Fruit fly (Drosophila melanogaster) Kc167 (cell line): ENCODE results near the gene CG12056.

Source experiments
- Myc ChIP-seq: fragments of >200 bp; optimal IDR thresholded peaks from 2 replicates; lab custom pipeline; 2017; ENCODE audit warnings: missing external identifiers
- Sin3A ChIP-seq: fragments of >200 bp; optimal IDR thresholded peaks from 2 replicates; lab custom pipeline; 2018; ENCODE audit warnings: missing external identifiers
- h ChIP-seq: fragments of >200 bp; optimal IDR thresholded peaks from 3 replicates; lab custom pipeline; 2018; ENCODE audit warnings: missing external identifiers
- insv ChIP-seq: fragments of >200 bp; optimal IDR thresholded peaks from 3 replicates; lab custom pipeline; 2018; ENCODE audit warnings: missing external identifiers
- psq ChIP-seq: fragments of >200 bp; optimal IDR thresholded peaks from 2 replicates; lab custom pipeline; 2017; ENCODE audit warnings: missing external identifiers
- ttk ChIP-seq: sonication (Bioruptor generic); optimal IDR thresholded peaks from 2 replicates; lab custom pipeline; 2017; ENCODE audit warnings: missing external identifiers

CG12056 gene

dm6 chrX:9163645-9164509 lies 28.6 kb upstream of the CG12056 start:
- TF ChIP-seq h (lab: Kevin White, UChicago) (no peak), Myc (lab: Kevin White, UChicago) (no peak), insv (lab: Kevin White, UChicago) (no peak), ttk (lab: Kevin White, UChicago) (no peak), psq (lab: Kevin White, UChicago) (no peak), Sin3A (lab: Kevin White, UChicago) (no peak)

- TF ChIP-seq insv (lab: Kevin White, UChicago) (no peak), h (lab: Kevin White, UChicago) (no peak), psq (lab: Kevin White, UChicago) (no peak), ttk (lab: Kevin White, UChicago) (no peak), Myc (lab: Kevin White, UChicago) (no peak), Sin3A (lab: Kevin White, UChicago) (no peak)
Measured at dm6 chrX:9164510-9165506, 27.7 kb upstream of the CG12056 start.

dm6 chrX:9168273-9168672 lies 24.2 kb upstream of the CG12056 start:
- no peak for TF ChIP-seq ttk (lab: Kevin White, UChicago)
- TF ChIP-seq psq (lab: Kevin White, UChicago) = no peak
- no peak for TF ChIP-seq Sin3A (lab: Kevin White, UChicago)
- no peak for TF ChIP-seq Myc (lab: Kevin White, UChicago)
- no peak for TF ChIP-seq insv (lab: Kevin White, UChicago)
- TF ChIP-seq h (lab: Kevin White, UChicago) = no peak

dm6 chrX:9187429-9187828 lies 5.0 kb upstream of the CG12056 start:
- TF ChIP-seq psq (lab: Kevin White, UChicago) (no peak), Myc (lab: Kevin White, UChicago) (no peak), h (lab: Kevin White, UChicago) (no peak), insv (lab: Kevin White, UChicago) (no peak), Sin3A (lab: Kevin White, UChicago) (no peak), ttk (lab: Kevin White, UChicago) (no peak)

dm6 chrX:9190555-9191184 lies 1.8 kb upstream of the CG12056 start, which contains the start of gene CG12115:
Gene CG12115 (minus strand): TSS chrX:9190605.
- no peak for TF ChIP-seq Sin3A (lab: Kevin White, UChicago)
- TF ChIP-seq insv (lab: Kevin White, UChicago) = no peak
- TF ChIP-seq psq (lab: Kevin White, UChicago) = no peak
- no peak for TF ChIP-seq h (lab: Kevin White, UChicago)
- TF ChIP-seq Myc (lab: Kevin White, UChicago) = no peak
- TF ChIP-seq ttk (lab: Kevin White, UChicago) = no peak

- TF ChIP-seq Sin3A (lab: Kevin White, UChicago) = no peak
- TF ChIP-seq ttk (lab: Kevin White, UChicago) = no peak
- no peak for TF ChIP-seq insv (lab: Kevin White, UChicago)
- no peak for TF ChIP-seq Myc (lab: Kevin White, UChicago)
- no peak for TF ChIP-seq h (lab: Kevin White, UChicago)
- no peak for TF ChIP-seq psq (lab: Kevin White, UChicago)
Measured at dm6 chrX:9191357-9191756, 1.1 kb upstream of the CG12056 start, which contains the start of gene CG12057. Gene CG12057 (plus strand): TSS chrX:9191657.

- TF ChIP-seq Myc (lab: Kevin White, UChicago) (no peak), psq (lab: Kevin White, UChicago) (no peak), Sin3A (lab: Kevin White, UChicago) (no peak), ttk (lab: Kevin White, UChicago) (no peak), insv (lab: Kevin White, UChicago) (no peak)
Measured at dm6 chrX:9193604-9194003, 1.1 kb downstream of the CG12056 start, which contains the start of gene CG12106. Gene CG12106 (plus strand): TSS chrX:9193898.

- TF ChIP-seq h (lab: Kevin White, UChicago) (no peak), ttk (lab: Kevin White, UChicago) (no peak), Myc (lab: Kevin White, UChicago) (no peak), Sin3A (lab: Kevin White, UChicago) (no peak), insv (lab: Kevin White, UChicago) (no peak), psq (lab: Kevin White, UChicago) (no peak)
Measured at dm6 chrX:9195311-9195710, 2.8 kb downstream of the CG12056 start.

- TF ChIP-seq Sin3A (lab: Kevin White, UChicago) (no peak), Myc (lab: Kevin White, UChicago) (no peak), ttk (lab: Kevin White, UChicago) (no peak), psq (lab: Kevin White, UChicago) (no peak), h (lab: Kevin White, UChicago) (no peak), insv (lab: Kevin White, UChicago) (no peak)
Measured at dm6 chrX:9196362-9196761, 3.9 kb downstream of the CG12056 start, which contains the start of gene CG12118. Gene CG12118 (minus strand): TSS chrX:9196414.

- TF ChIP-seq psq (lab: Kevin White, UChicago) = no peak
- TF ChIP-seq insv (lab: Kevin White, UChicago) = no peak
- no peak for TF ChIP-seq ttk (lab: Kevin White, UChicago)
Measured at dm6 chrX:9200234-9200633, 7.8 kb downstream of the CG12056 start.
